Worm (Caenorhabditis elegans) whole organism, early embryonic: ENCODE results near the gene T05A7.1.

Source experiments
- B0310.2 ChIP-seq: sonication (generic microtip); optimal IDR thresholded peaks from 2 replicates; lab custom pipeline; 2016; ENCODE audit warnings: mild to moderate bottlenecking, missing genetic modification characterization, missing compliant biosample characterization
- aly-1 ChIP-seq: sonication (generic microtip); optimal IDR thresholded peaks from 2 replicates; lab custom pipeline; 2016; ENCODE audit warnings: missing genetic modification characterization, missing compliant biosample characterization
- ama-1 ChIP-seq: fragments of 150-350 bp; optimal IDR thresholded peaks from 2 replicates; lab custom pipeline; 2014
- ceh-13 ChIP-seq: fragments of 200-800 bp; sonication (Bioruptor generic); optimal IDR thresholded peaks from 2 replicates; lab custom pipeline; 2018; ENCODE audit warnings: mild to moderate bottlenecking, missing genetic modification characterization, missing compliant biosample characterization
- ets-7 ChIP-seq: sonication (generic microtip); optimal IDR thresholded peaks from 2 replicates; lab custom pipeline; 2016; ENCODE audit warnings: missing genotype, missing genetic modification characterization, missing compliant biosample characterization
- hmbx-1 ChIP-seq: sonication (generic microtip); optimal IDR thresholded peaks from 2 replicates; lab custom pipeline; 2016; ENCODE audit warnings: mild to moderate bottlenecking, missing genetic modification characterization, missing compliant biosample characterization
- hmg-4 ChIP-seq: fragments of 200-800 bp; sonication (Bioruptor generic); optimal IDR thresholded peaks from 2 replicates; lab custom pipeline; 2018; ENCODE audit warnings: mild to moderate bottlenecking, missing genetic modification characterization, missing compliant biosample characterization
- hnd-1 ChIP-seq: sonication (generic microtip); optimal IDR thresholded peaks from 2 replicates; lab custom pipeline; 2016; ENCODE audit warnings: missing genetic modification characterization, missing compliant biosample characterization
- pes-1 ChIP-seq: fragments of 200-800 bp; sonication (Bioruptor generic); IDR thresholded peaks from 2 replicates; pipeline ENCODE4 v1.3.6; 2022; ENCODE audit warnings: missing genetic modification reagents, missing genetic modification characterization, missing compliant biosample characterization
- scrt-1 ChIP-seq: fragments of 200-800 bp; sonication (Bioruptor generic); IDR thresholded peaks from 2 replicates; pipeline ENCODE4 v1.3.6; 2022; ENCODE audit warnings: missing genetic modification characterization, missing compliant biosample characterization
- sea-1 ChIP-seq: fragments of 200-800 bp; sonication (Bioruptor generic); conservative IDR thresholded peaks from 2 replicates; pipeline ENCODE4 v1.3.6; 2022; ENCODE audit warnings: missing genetic modification characterization, missing compliant biosample characterization
- tbx-11 ChIP-seq: fragments of 200-800 bp; sonication (Bioruptor generic); IDR thresholded peaks from 2 replicates; pipeline ENCODE4 v1.3.6; 2022; ENCODE audit warnings: missing genetic modification characterization, missing compliant biosample characterization
- tbx-37 ChIP-seq: fragments of 200-800 bp; sonication (Bioruptor generic); conservative IDR thresholded peaks from 2 replicates; pipeline ENCODE4 v1.3.6; 2022; ENCODE audit warnings: missing genetic modification reagents, missing genetic modification characterization, missing compliant biosample characterization

DNA sequence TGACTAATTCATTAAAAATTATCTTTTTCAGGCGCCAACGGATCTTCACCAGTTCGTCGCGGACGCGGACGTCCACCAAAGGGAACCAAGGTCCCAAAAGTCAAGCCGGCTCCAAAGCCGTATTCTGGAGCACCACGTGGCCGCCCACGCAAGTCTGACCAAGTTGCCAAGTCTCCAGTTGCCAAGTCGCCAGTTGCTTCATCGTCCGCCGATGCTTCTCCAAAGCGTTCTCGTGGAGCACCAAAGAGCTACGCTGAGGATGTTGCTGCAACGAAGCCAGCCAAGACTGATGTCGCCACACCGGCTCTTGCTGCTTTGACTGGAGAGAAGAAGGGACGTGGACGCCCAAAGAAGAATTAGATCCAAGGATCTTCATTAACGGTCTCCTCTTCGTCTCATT, 4.8 kb upstream of the T05A7.1 start:
- TF ChIP-seq hmbx-1 (tag; lab: Kevin White, UChicago), result no peak
- TF ChIP-seq ets-7 (tag; lab: Kevin White, UChicago), result no peak
- TF ChIP-seq hmg-4, result no peak
- TF ChIP-seq ama-1 (lab: Kevin White, UChicago), result no peak
- no peak for TF ChIP-seq sea-1 (GFP tag; lab: Robert Waterston, UW)
- TF ChIP-seq scrt-1 (GFP tag; lab: Robert Waterston, UW), result no peak
- TF ChIP-seq pes-1, result no peak
- no peak for TF ChIP-seq ceh-13 (GFP tag; lab: Kevin White, UChicago)
- TF ChIP-seq aly-1 (tag; lab: Kevin White, UChicago), result no peak
- TF ChIP-seq tbx-37 (GFP tag; lab: Robert Waterston, UW), result no peak
- no peak for TF ChIP-seq B0310.2 (tag; lab: Kevin White, UChicago)
- no peak for TF ChIP-seq hnd-1 (tag; lab: Kevin White, UChicago)
- TF ChIP-seq tbx-11, result no peak
